Fruit fly (Drosophila melanogaster) whole organism, adult: Measurements from ENCODE around the gene Mcm10.
A peak's percentile ranks its signal among the peaks of the same experiment; 100 is the strongest.

Source experiments
- CG12768 ChIP-seq: fragments of 200-800 bp; sonication (Bioruptor generic); optimal IDR thresholded peaks from 2 replicates; lab custom pipeline; 2017; ENCODE audit warnings: missing biosample characterization, missing genetic modification characterization, mild to moderate bottlenecking, moderate library complexity, missing genetic modification reagents
- CG14711 ChIP-seq: fragments of 200-800 bp; sonication (Bioruptor generic); optimal IDR thresholded peaks from 2 replicates; lab custom pipeline; 2018; ENCODE audit warnings: missing biosample characterization, mild to moderate bottlenecking, missing genetic modification characterization, moderate library complexity
- CG5204 ChIP-seq: fragments of 200-800 bp; sonication (Bioruptor generic); optimal IDR thresholded peaks from 2 replicates; lab custom pipeline; 2016; ENCODE audit warnings: missing biosample characterization, missing genetic modification characterization
- CG7101 ChIP-seq: fragments of 200-800 bp; sonication (Bioruptor generic); optimal IDR thresholded peaks from 2 replicates; lab custom pipeline; 2018; ENCODE audit warnings: missing biosample characterization, mild to moderate bottlenecking, missing genetic modification characterization, moderate library complexity
- Clk ChIP-seq: fragments of 200-800 bp; sonication (Bioruptor generic); optimal IDR thresholded peaks from 2 replicates; lab custom pipeline; 2017; ENCODE audit warnings: missing biosample characterization, missing genetic modification characterization
- Crg-1 ChIP-seq: fragments of 200-800 bp; sonication (Bioruptor generic); optimal IDR thresholded peaks from 2 replicates; lab custom pipeline; 2016; ENCODE audit warnings: missing biosample characterization, missing genetic modification characterization
- Hr96 ChIP-seq: fragments of 200-800 bp; sonication (Bioruptor generic); optimal IDR thresholded peaks from 2 replicates; lab custom pipeline; 2016; ENCODE audit warnings: missing biosample characterization, missing genetic modification characterization
- Mnt ChIP-seq: fragments of 200-800 bp; sonication (Bioruptor generic); optimal IDR thresholded peaks from 2 replicates; lab custom pipeline; 2016; ENCODE audit warnings: missing biosample characterization, mild to moderate bottlenecking, missing genetic modification characterization
- kay ChIP-seq: fragments of 200-800 bp; sonication (Bioruptor generic); peaks from one replicate; lab custom pipeline; 2016; ENCODE audit warnings: missing biosample characterization, missing genetic modification characterization, borderline replicate concordance
- toe ChIP-seq: fragments of 200-800 bp; sonication (Bioruptor generic); optimal IDR thresholded peaks from 2 replicates; lab custom pipeline; 2016; ENCODE audit warnings: missing biosample characterization, missing genetic modification characterization

DNA sequence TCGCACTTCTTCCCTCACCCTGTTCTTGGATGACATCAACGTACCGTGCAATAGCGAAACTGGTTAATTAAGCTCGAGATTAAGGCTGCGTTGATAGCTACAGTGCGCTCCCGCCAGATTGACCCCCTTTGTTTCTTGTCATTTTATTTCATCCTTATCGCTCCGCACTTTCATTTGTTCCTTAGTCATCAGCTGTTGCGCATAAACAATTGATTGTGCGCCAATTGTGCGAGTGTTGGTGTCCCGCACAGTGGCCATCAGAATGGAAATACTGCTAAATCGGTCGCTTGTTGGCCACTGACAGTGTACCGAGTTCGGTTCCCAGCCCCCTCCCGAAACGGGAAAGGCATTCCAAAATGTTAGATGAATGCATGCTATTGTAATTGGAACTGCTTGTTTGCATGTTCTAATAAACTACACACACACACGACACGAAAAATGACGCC is 39.9 kb downstream of the Mcm10 start:
- TF ChIP-seq Clk (GFP tag; lab: Kevin White, UChicago) (no peak), Hr96 (GFP tag; lab: Kevin White, UChicago) (no peak), CG5204 (GFP tag; lab: Kevin White, UChicago) (no peak), CG12768 (peak; percentile 47), Mnt (no peak), CG7101 (tag; lab: Kevin White, UChicago) (no peak), CG14711 (tag; lab: Kevin White, UChicago) (no peak), kay (GFP tag; lab: Kevin White, UChicago) (peak; percentile 30), toe (GFP tag; lab: Kevin White, UChicago) (no peak), Crg-1 (GFP tag; lab: Kevin White, UChicago) (no peak)
